Fruit fly (Drosophila melanogaster): ENCODE data around the gene CG32024.

CG32024 gene

dm6 chr3L:8850784-8851704, 43.6 kb downstream of the CG32024 start:
- TF ChIP-seq HLH106 (tag; optimal IDR thresholded peaks at IDR 0.05), result no peak
- TF ChIP-seq Jra (GFP tag; optimal IDR thresholded peaks at IDR 0.05), result no peak
- TF ChIP-seq brk (GFP tag; optimal IDR thresholded peaks at IDR 0.05), result no peak
- TF ChIP-seq Dfd (GFP tag; optimal IDR thresholded peaks at IDR 0.05), result no peak
- TF ChIP-seq pan (optimal IDR thresholded peaks at IDR 0.05), result no peak
- no peak for TF ChIP-seq psq (GFP tag; optimal IDR thresholded peaks at IDR 0.05)
- no peak for TF ChIP-seq Hr78 (GFP tag; optimal IDR thresholded peaks at IDR 0.05)
- TF ChIP-seq Vsx2 (GFP tag; optimal IDR thresholded peaks at IDR 0.05; ENCODE audit: partially characterized antibody), result no peak
- TF ChIP-seq dl (GFP tag; optimal IDR thresholded peaks at IDR 0.05; ENCODE audit: insufficient read depth in 1 of 2, partially characterized antibody in 2 of 2), result no peak
- no peak for TF ChIP-seq Mio (GFP tag; optimal IDR thresholded peaks at IDR 0.05)
- TF ChIP-seq Abd-B (GFP tag; optimal IDR thresholded peaks at IDR 0.05), result no peak

- no peak for TF ChIP-seq pan (optimal IDR thresholded peaks at IDR 0.05)
- no peak for TF ChIP-seq sage (GFP tag; optimal IDR thresholded peaks at IDR 0.05)
- no peak for TF ChIP-seq Rel (GFP tag; optimal IDR thresholded peaks at IDR 0.05)
- TF ChIP-seq Rel (tag; optimal IDR thresholded peaks at IDR 0.05), result no peak
- TF ChIP-seq fru (GFP tag; optimal IDR thresholded peaks at IDR 0.05), result no peak
- TF ChIP-seq Hr83 (GFP tag; optimal IDR thresholded peaks at IDR 0.05; ENCODE audit: poor library complexity, severe bottlenecking), result no peak
- no peak for TF ChIP-seq Myc (optimal IDR thresholded peaks at IDR 0.05)
- no peak for TF ChIP-seq Hr78 (GFP tag; optimal IDR thresholded peaks at IDR 0.05)
- no peak for TF ChIP-seq h (GFP tag; optimal IDR thresholded peaks at IDR 0.05)
- TF ChIP-seq CG32264 (GFP tag; optimal IDR thresholded peaks at IDR 0.05), result no peak
- no peak for TF ChIP-seq br (GFP tag; optimal IDR thresholded peaks at IDR 0.05)
- TF ChIP-seq dsf (GFP tag; optimal IDR thresholded peaks at IDR 0.05; ENCODE audit: borderline replicate concordance), result no peak
- TF ChIP-seq sv (GFP tag; optimal IDR thresholded peaks at IDR 0.05), result no peak
- no peak for TF ChIP-seq ey (GFP tag; optimal IDR thresholded peaks at IDR 0.05)
Measured at dm6 chr3L:8851950-8852349, 44.5 kb downstream of the CG32024 start.

dm6 chr3L:8852907-8853306, 45.5 kb downstream of the CG32024 start:
- TF ChIP-seq Hr83 (GFP tag; optimal IDR thresholded peaks at IDR 0.05; ENCODE audit: poor library complexity, severe bottlenecking), result no peak
- peak in 1 of 2 experiments; percentile 23 for TF ChIP-seq foxo (GFP tag; optimal IDR thresholded peaks at IDR 0.05)
- TF ChIP-seq fru (GFP tag; optimal IDR thresholded peaks at IDR 0.05), result peak; percentile 40

- TF ChIP-seq pan (optimal IDR thresholded peaks at IDR 0.05) (no peak), CG9705 (GFP tag; optimal IDR thresholded peaks at IDR 0.05) (no peak), Dfd (GFP tag; optimal IDR thresholded peaks at IDR 0.05) (no peak), GATAd (GFP tag; optimal IDR thresholded peaks at IDR 0.05) (no peak), Mio (GFP tag; optimal IDR thresholded peaks at IDR 0.05) (no peak), Hnf4 (GFP tag; optimal IDR thresholded peaks at IDR 0.05) (no peak), Myc (optimal IDR thresholded peaks at IDR 0.05) (no peak), ey (GFP tag; optimal IDR thresholded peaks at IDR 0.05) (no peak), dmrt93B (GFP tag; optimal IDR thresholded peaks at IDR 0.05) (no peak), Hr83 (GFP tag; optimal IDR thresholded peaks at IDR 0.05; ENCODE audit: poor library complexity, severe bottlenecking) (no peak), h (GFP tag; optimal IDR thresholded peaks at IDR 0.05) (no peak), brk (GFP tag; optimal IDR thresholded peaks at IDR 0.05) (no peak), lola (GFP tag; optimal IDR thresholded peaks at IDR 0.05) (no peak), Rel (GFP tag; optimal IDR thresholded peaks at IDR 0.05) (no peak), Rel (tag; optimal IDR thresholded peaks at IDR 0.05) (no peak), jim (GFP tag; optimal IDR thresholded peaks at IDR 0.05) (no peak), Jra (GFP tag; optimal IDR thresholded peaks at IDR 0.05) (no peak), dl (GFP tag; optimal IDR thresholded peaks at IDR 0.05; ENCODE audit: insufficient read depth in 1 of 2, partially characterized antibody in 2 of 2) (no peak), Sp1 (GFP tag; optimal IDR thresholded peaks at IDR 0.05) (no peak), br (GFP tag; optimal IDR thresholded peaks at IDR 0.05) (no peak)
Measured at dm6 chr3L:8853382-8853781, 46.0 kb downstream of the CG32024 start.

- no peak for TF ChIP-seq Vsx2 (GFP tag; optimal IDR thresholded peaks at IDR 0.05; ENCODE audit: partially characterized antibody)
- no peak for TF ChIP-seq lola (GFP tag; optimal IDR thresholded peaks at IDR 0.05)
- no peak for TF ChIP-seq GATAd (GFP tag; optimal IDR thresholded peaks at IDR 0.05)
- no peak for TF ChIP-seq CrebA (GFP tag; optimal IDR thresholded peaks at IDR 0.05; ENCODE audit: borderline replicate concordance)
- TF ChIP-seq Hr83 (GFP tag; optimal IDR thresholded peaks at IDR 0.05; ENCODE audit: poor library complexity, severe bottlenecking), result peak; percentile 14
Measured at dm6 chr3L:8855262-8855661, 47.9 kb downstream of the CG32024 start.
